Worm (Caenorhabditis elegans): Measurements from ENCODE around the gene col-160.
A peak's percentile ranks its signal among the peaks of the same experiment; 100 is the strongest.

ce11 chrV:13202127-13202610, at the start of gene col-160, which contains the start of gene col-159:
- no peak for TF ChIP-seq jun-1 (tag; optimal IDR thresholded peaks at IDR 0.05)
- TF ChIP-seq unc-62 (GFP tag; optimal IDR thresholded peaks at IDR 0.05) = no peak
- TF ChIP-seq aly-2 (tag; optimal IDR thresholded peaks at IDR 0.05) = no peak
- no peak for TF ChIP-seq tbx-2 (tag; optimal IDR thresholded peaks at IDR 0.05)
- no peak for TF ChIP-seq mdl-1 (tag; optimal IDR thresholded peaks at IDR 0.05)
- TF ChIP-seq eor-1 (tag; optimal IDR thresholded peaks at IDR 0.05) = no peak
- peak; percentile 79 for TF ChIP-seq nhr-23 (tag; optimal IDR thresholded peaks at IDR 0.05)
